Fruit fly (Drosophila melanogaster): ENCODE results near the gene Mitofilin.

Mitofilin gene

DNA sequence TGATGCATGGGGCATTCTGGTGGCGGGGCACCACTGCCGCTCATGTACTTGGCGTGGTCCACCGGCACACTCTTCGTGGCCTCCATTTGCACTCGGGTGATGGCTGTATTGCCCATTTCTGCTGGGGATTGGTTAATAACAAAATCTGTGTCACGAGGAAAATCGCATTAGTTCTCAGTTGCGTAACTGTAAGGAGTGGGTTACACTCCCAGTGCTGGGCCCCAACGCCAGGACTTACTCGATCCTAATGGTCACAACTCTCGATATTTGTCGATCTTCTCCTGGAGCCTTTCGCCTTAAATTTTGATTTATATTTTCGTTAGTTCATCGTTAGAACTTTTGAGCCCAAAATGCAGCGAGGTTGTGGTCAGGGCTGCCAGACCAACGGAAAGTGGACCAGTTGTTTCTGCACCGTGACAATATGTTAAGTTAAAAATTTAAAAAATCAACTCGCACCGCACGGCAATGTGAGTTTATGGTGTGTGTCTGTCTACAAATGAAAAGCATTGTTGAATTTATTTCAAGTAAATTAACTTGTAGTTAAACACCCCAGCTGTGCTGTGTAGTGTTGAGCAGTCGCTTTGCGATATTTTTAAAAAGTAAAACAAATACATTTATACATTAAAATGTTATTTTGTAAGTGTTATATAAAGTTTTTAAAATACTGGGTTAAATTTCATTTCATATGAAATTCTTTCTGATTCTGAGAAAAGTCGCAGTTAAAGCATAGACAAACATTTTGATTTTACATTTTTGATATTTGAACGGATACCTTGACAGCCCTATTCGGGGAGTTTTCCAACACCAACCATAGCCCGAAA, 4.0 kb upstream of the Mitofilin start, which contains the start of the genes Cchl and ND-42 (continued):
- TF ChIP-seq zfh1 (GFP tag; IDR thresholded peaks at IDR 0.05), result peak; percentile 48; the same call in 2 of the 3 replicates
- peak; percentile 88 for TF ChIP-seq sug (tag; optimal IDR thresholded peaks at IDR 0.05)
- no peak for TF ChIP-seq ro (GFP tag; IDR thresholded peaks at IDR 0.05)
- peak; percentile 79 for TF ChIP-seq cwo (GFP tag; optimal IDR thresholded peaks at IDR 0.05)
- peak; percentile 74 for TF ChIP-seq Optix (GFP tag; IDR thresholded peaks at IDR 0.05)
- TF ChIP-seq gt (GFP tag; IDR thresholded peaks at IDR 0.05), result 0 out of 2 replicates have a peak, but pooled peaks have one; percentile 37
- TF ChIP-seq Fer3 (tag; optimal IDR thresholded peaks at IDR 0.05), result peak; percentile 76
- no peak for TF ChIP-seq D (optimal IDR thresholded peaks at IDR 0.05)
- TF ChIP-seq D (GFP tag; optimal IDR thresholded peaks at IDR 0.05), result peak; percentile 48
- peak; percentile 65 for TF ChIP-seq psq (GFP tag; optimal IDR thresholded peaks at IDR 0.05)
- peak; percentile 58; the same call in 2 of the 3 replicates for TF ChIP-seq croc (GFP tag; conservative IDR thresholded peaks at IDR 0.05)
- peak; percentile 84 for TF ChIP-seq trem (tag; optimal IDR thresholded peaks at IDR 0.05)
- peak; percentile 77 for TF ChIP-seq Chrac-16 (GFP tag; optimal IDR thresholded peaks at IDR 0.05)
- peak; percentile 81; the same call in 1 of the 2 replicates for TF ChIP-seq CG9932 (GFP tag; IDR thresholded peaks at IDR 0.05)
- peak; percentile 26; the same call in 1 of the 2 replicates for TF ChIP-seq H2.0 (GFP tag; IDR thresholded peaks at IDR 0.05)
- peak; percentile 82 for TF ChIP-seq CG17385 (GFP tag; optimal IDR thresholded peaks at IDR 0.05)
- TF ChIP-seq Opbp (GFP tag; IDR thresholded peaks at IDR 0.05; ENCODE audit: partially characterized antibody), result no peak
- peak; percentile 81 for TF ChIP-seq CG4328 (GFP tag; optimal IDR thresholded peaks at IDR 0.05)
- no peak; the same call in 1 of the 2 replicates for TF ChIP-seq CG31441 (GFP tag; IDR thresholded peaks at IDR 0.05)
- peak; percentile 80 for TF ChIP-seq CG18764 (GFP tag; optimal IDR thresholded peaks at IDR 0.05)
- TF ChIP-seq h (optimal IDR thresholded peaks at IDR 0.05), result no peak
- peak; percentile 85 for TF ChIP-seq CG12155 (GFP tag; optimal IDR thresholded peaks at IDR 0.05)
- peak; percentile 70 for TF ChIP-seq MBD-R2 (GFP tag; IDR thresholded peaks at IDR 0.05)
- peak; percentile 82 for TF ChIP-seq CG2120 (GFP tag; optimal IDR thresholded peaks at IDR 0.05)
- TF ChIP-seq kah (GFP tag; optimal IDR thresholded peaks at IDR 0.05), result peak; percentile 68
- TF ChIP-seq lilli (GFP tag; optimal IDR thresholded peaks at IDR 0.05), result peak; percentile 86
- TF ChIP-seq Six4 (GFP tag; optimal IDR thresholded peaks at IDR 0.05), result peak; percentile 73
- peak; percentile 85 for TF ChIP-seq CG7556 (GFP tag; optimal IDR thresholded peaks at IDR 0.05)
- peak; percentile 97 for TF ChIP-seq Med (GFP tag)
- TF ChIP-seq CG33557 (GFP tag; optimal IDR thresholded peaks at IDR 0.05), result peak; percentile 80
- no peak for TF ChIP-seq dan (GFP tag; IDR thresholded peaks at IDR 0.05)
- TF ChIP-seq Dad (GFP tag; optimal IDR thresholded peaks at IDR 0.05), result peak; percentile 54
- no peak for TF ChIP-seq Eip74EF (GFP tag; optimal IDR thresholded peaks at IDR 0.05)
- TF ChIP-seq CG8944 (GFP tag; optimal IDR thresholded peaks at IDR 0.05), result peak; percentile 62
- TF ChIP-seq hbn (GFP tag; IDR thresholded peaks at IDR 0.05; ENCODE audit: partially characterized antibody), result peak; percentile 59; the same call in 1 of the 2 replicates
- TF ChIP-seq CG13287 (GFP tag; IDR thresholded peaks at IDR 0.05; ENCODE audit: partially characterized antibody), result peak; percentile 70
- peak; percentile 54 for TF ChIP-seq ftz-f1 (GFP tag; optimal IDR thresholded peaks at IDR 0.05)
- peak; percentile 81 for TF ChIP-seq Sox102F (GFP tag; optimal IDR thresholded peaks at IDR 0.05)
- TF ChIP-seq CG34422 (GFP tag; IDR thresholded peaks at IDR 0.05), result no peak; the same call in none of the 3 replicates
- TF ChIP-seq CG10147 (GFP tag; optimal IDR thresholded peaks at IDR 0.05), result peak; percentile 64
- peak; percentile 42; the same call in 1 of the 3 replicates for TF ChIP-seq H15 (GFP tag; IDR thresholded peaks at IDR 0.05)
- peak; percentile 71 for TF ChIP-seq Dip3 (GFP tag; optimal IDR thresholded peaks at IDR 0.05)
- peak; percentile 25 for TF ChIP-seq Usf (GFP tag; optimal IDR thresholded peaks at IDR 0.05)
- TF ChIP-seq ase (GFP tag; IDR thresholded peaks at IDR 0.05), result peak; percentile 52; the same call in 1 of the 3 replicates
- peak; percentile 65 for TF ChIP-seq CG1647 (GFP tag; optimal IDR thresholded peaks at IDR 0.05)
- no peak for TF ChIP-seq GATAe (GFP tag; conservative IDR thresholded peaks at IDR 0.05)
- TF ChIP-seq run (tag; optimal IDR thresholded peaks at IDR 0.05), result peak; percentile 33
- peak; percentile 77 for TF ChIP-seq HHEX (GFP tag; optimal IDR thresholded peaks at IDR 0.05)
- no peak for TF ChIP-seq CG1832 (GFP tag; optimal IDR thresholded peaks at IDR 0.05)

Measured in whole organism, embryonic.